Worm (Caenorhabditis elegans) whole organism, young adult: ENCODE measurements around the gene srw-62.

Experiments
- B0035.1 ChIP-seq: sonication (generic microtip); optimal IDR thresholded peaks from 2 replicates; lab custom pipeline; 2016; ENCODE audit warnings: missing genetic modification characterization, mild to moderate bottlenecking, missing compliant biosample characterization, missing genotype, missing genetic modification reagents
- F22D6.2 ChIP-seq: sonication (generic microtip); optimal IDR thresholded peaks from 2 replicates; lab custom pipeline; 2016; ENCODE audit warnings: mild to moderate bottlenecking, missing genetic modification characterization, missing compliant biosample characterization
- F49E8.2 ChIP-seq: sonication (generic microtip); optimal IDR thresholded peaks from 3 replicates; lab custom pipeline; 2017; ENCODE audit warnings: missing genetic modification characterization, mild to moderate bottlenecking, missing compliant biosample characterization, antibody characterized with exemption, moderate library complexity; ENCODE audit not compliant: insufficient read depth
- F52B5.7 ChIP-seq: sonication (generic microtip); optimal IDR thresholded peaks from 2 replicates; lab custom pipeline; 2016; ENCODE audit warnings: mild to moderate bottlenecking, missing genetic modification characterization, missing compliant biosample characterization
- F55B11.4 ChIP-seq: sonication (generic microtip); optimal IDR thresholded peaks from 2 replicates; lab custom pipeline; 2016; ENCODE audit warnings: missing compliant biosample characterization, missing genetic modification characterization, borderline replicate concordance; ENCODE audit not compliant: insufficient read depth
- F57C9.4 ChIP-seq: sonication (generic microtip); optimal IDR thresholded peaks from 2 replicates; lab custom pipeline; 2017; ENCODE audit warnings: mild to moderate bottlenecking, missing genetic modification characterization, missing compliant biosample characterization
- ZK185.1 ChIP-seq: sonication (generic microtip); optimal IDR thresholded peaks from 2 replicates; lab custom pipeline; 2016; ENCODE audit warnings: mild to moderate bottlenecking, missing genetic modification characterization, missing compliant biosample characterization; ENCODE audit not compliant: poor library complexity, severe bottlenecking
- ama-1 ChIP-seq, 3 experiments: fragments of 150-350 bp in 1 of 3; sonication (generic microtip) in 2 of 3; optimal IDR thresholded peaks; 2 replicates each; lab custom pipeline; 2014 to 2018; ENCODE audit warnings: missing biosample characterization in 2 of 3, missing genetic modification characterization in 2 of 3, missing genetic modification reagents in 2 of 3
- atf-7 ChIP-seq: sonication (generic microtip); optimal IDR thresholded peaks from 2 replicates; lab custom pipeline; 2017; ENCODE audit warnings: mild to moderate bottlenecking, missing genetic modification characterization, missing compliant biosample characterization
- attf-5 ChIP-seq: fragments of 200-800 bp; sonication (Bioruptor generic); optimal IDR thresholded peaks from 2 replicates; lab custom pipeline; 2018; ENCODE audit warnings: mild to moderate bottlenecking, missing genetic modification characterization, missing compliant biosample characterization
- ceh-91 ChIP-seq: fragments of 200-800 bp; sonication (Bioruptor generic); IDR thresholded peaks from 2 replicates; pipeline ENCODE4 v1.3.6; 2022; ENCODE audit warnings: missing genetic modification reagents, missing genetic modification characterization, missing compliant biosample characterization
- dox-1 ChIP-seq: fragments of 200-800 bp; sonication (Bioruptor generic); IDR thresholded peaks from 2 replicates; pipeline ENCODE4 v1.3.6; 2022; ENCODE audit warnings: missing genetic modification reagents, missing genetic modification characterization, missing compliant biosample characterization
- dpff-1 ChIP-seq: sonication (generic microtip); optimal IDR thresholded peaks from 2 replicates; lab custom pipeline; 2017; ENCODE audit warnings: mild to moderate bottlenecking, missing genetic modification characterization, missing compliant biosample characterization
- dpl-1 ChIP-seq: fragments of 150-350 bp; optimal IDR thresholded peaks from 2 replicates; lab custom pipeline; 2014; ENCODE audit warnings: missing biosample characterization, missing genetic modification reagents, missing genetic modification characterization
- efl-1 ChIP-seq: fragments of 150-350 bp; optimal IDR thresholded peaks from 2 replicates; lab custom pipeline; 2014; ENCODE audit warnings: missing biosample characterization, missing genetic modification reagents, missing genetic modification characterization
- egrh-3 ChIP-seq: fragments of 200-800 bp; sonication (Bioruptor generic); IDR thresholded peaks from 2 replicates; pipeline ENCODE4 v1.3.6; 2022; ENCODE audit warnings: missing genetic modification reagents, missing genetic modification characterization, missing compliant biosample characterization
- gei-17 ChIP-seq: fragments of 200-800 bp; sonication (Bioruptor generic); optimal IDR thresholded peaks from 2 replicates; lab custom pipeline; 2018; ENCODE audit warnings: mild to moderate bottlenecking, missing genetic modification characterization, missing compliant biosample characterization
- him-1 ChIP-seq: sonication (generic microtip); optimal IDR thresholded peaks from 2 replicates; lab custom pipeline; 2016; ENCODE audit warnings: missing genotype, missing genetic modification reagents, missing genetic modification characterization, missing compliant biosample characterization
- hmg-20 ChIP-seq: fragments of 200-800 bp; sonication (Bioruptor generic); IDR thresholded peaks from 2 replicates; pipeline ENCODE4 v1.3.6; 2022; ENCODE audit warnings: missing genetic modification reagents, missing genetic modification characterization, missing compliant biosample characterization
- hsf-1 ChIP-seq: fragments of 200-800 bp; sonication (Bioruptor generic); IDR thresholded peaks from 2 replicates; pipeline ENCODE4 v1.3.6; 2022; ENCODE audit warnings: missing genetic modification reagents, missing genetic modification characterization, missing compliant biosample characterization
- lag-1 ChIP-seq: fragments of 200-800 bp; sonication (Bioruptor generic); IDR thresholded peaks from 2 replicates; pipeline ENCODE4 v1.3.6; 2022; ENCODE audit warnings: missing genetic modification reagents, missing genetic modification characterization, missing compliant biosample characterization
- let-607 ChIP-seq, 2 experiments: fragments of 200-800 bp in 1 of 2; sonication (Bioruptor generic) in 1 of 2; sonication (generic microtip) in 1 of 2; optimal IDR thresholded peaks; 2 replicates each; lab custom pipeline; 2016 to 2018; ENCODE audit warnings: mild to moderate bottlenecking in 2 of 2, missing compliant biosample characterization in 2 of 2, missing genetic modification characterization in 2 of 2, moderate library complexity in 2 of 2, missing genotype in 1 of 2
- lin-35 ChIP-seq, 3 experiments: fragments of 150-350 bp in 2 of 3; sonication (generic microtip) in 1 of 3; optimal IDR thresholded peaks; 2 replicates each; lab custom pipeline; 2014 to 2018; ENCODE audit warnings: missing biosample characterization in 3 of 3, missing genetic modification characterization in 3 of 3, missing genetic modification reagents in 3 of 3
- lin-54 ChIP-seq: fragments of 200-800 bp; sonication (Bioruptor generic); optimal IDR thresholded peaks from 2 replicates; lab custom pipeline; 2018; ENCODE audit warnings: mild to moderate bottlenecking, missing genetic modification characterization, missing compliant biosample characterization
- lir-1 ChIP-seq: fragments of 200-800 bp; sonication (Bioruptor generic); conservative IDR thresholded peaks from 2 replicates; pipeline ENCODE4 v1.3.6; 2022; ENCODE audit warnings: missing genetic modification reagents, missing genetic modification characterization, missing compliant biosample characterization
- madf-6 ChIP-seq: fragments of 200-800 bp; sonication (Bioruptor generic); IDR thresholded peaks from 2 replicates; pipeline ENCODE4 v1.3.6; 2022; ENCODE audit warnings: missing genetic modification reagents, missing genetic modification characterization, missing compliant biosample characterization
- madf-8 ChIP-seq: fragments of 200-800 bp; sonication (Bioruptor generic); conservative IDR thresholded peaks from 2 replicates; pipeline ENCODE4 v1.3.6; 2022; ENCODE audit warnings: missing genetic modification reagents, missing genetic modification characterization, missing compliant biosample characterization
- mes-4 ChIP-seq: sonication (generic microtip); optimal IDR thresholded peaks from 2 replicates; lab custom pipeline; 2016; ENCODE audit warnings: missing genotype, missing genetic modification characterization, missing compliant biosample characterization
- mxl-1 ChIP-seq: sonication (generic microtip); optimal IDR thresholded peaks from 2 replicates; lab custom pipeline; 2016; ENCODE audit warnings: missing genetic modification characterization, missing compliant biosample characterization
- nfya-1 ChIP-seq: sonication (generic microtip); optimal IDR thresholded peaks from 2 replicates; lab custom pipeline; 2017; ENCODE audit warnings: antibody characterized with exemption, missing compliant biosample characterization, missing genetic modification characterization, borderline replicate concordance; ENCODE audit not compliant: insufficient read depth
- nhr-80 ChIP-seq: sonication (generic microtip); optimal IDR thresholded peaks from 2 replicates; lab custom pipeline; 2016; ENCODE audit warnings: missing genetic modification characterization, missing compliant biosample characterization
- repo-1 ChIP-seq: sonication (generic microtip); optimal IDR thresholded peaks from 2 replicates; lab custom pipeline; 2017; ENCODE audit warnings: mild to moderate bottlenecking, missing genetic modification characterization, missing compliant biosample characterization
- rpc-1 ChIP-seq, 2 experiments: fragments of 150-350 bp in 1 of 2; sonication (generic microtip) in 1 of 2; optimal IDR thresholded peaks; 2 replicates each; lab custom pipeline; 2014 to 2018; ENCODE audit warnings: missing biosample characterization in 1 of 2, missing genetic modification characterization in 1 of 2, missing genetic modification reagents in 1 of 2, missing genotype in 1 of 2
- tbx-9 ChIP-seq: sonication (generic microtip); optimal IDR thresholded peaks from 2 replicates; lab custom pipeline; 2016; ENCODE audit warnings: borderline replicate concordance, missing genetic modification characterization, inconsistent platforms, missing compliant biosample characterization
- zim-3 ChIP-seq: sonication (generic microtip); optimal IDR thresholded peaks from 2 replicates; lab custom pipeline; 2017; ENCODE audit warnings: mild to moderate bottlenecking, missing genetic modification characterization, moderate library complexity, missing compliant biosample characterization

The srw-62 gene

DNA sequence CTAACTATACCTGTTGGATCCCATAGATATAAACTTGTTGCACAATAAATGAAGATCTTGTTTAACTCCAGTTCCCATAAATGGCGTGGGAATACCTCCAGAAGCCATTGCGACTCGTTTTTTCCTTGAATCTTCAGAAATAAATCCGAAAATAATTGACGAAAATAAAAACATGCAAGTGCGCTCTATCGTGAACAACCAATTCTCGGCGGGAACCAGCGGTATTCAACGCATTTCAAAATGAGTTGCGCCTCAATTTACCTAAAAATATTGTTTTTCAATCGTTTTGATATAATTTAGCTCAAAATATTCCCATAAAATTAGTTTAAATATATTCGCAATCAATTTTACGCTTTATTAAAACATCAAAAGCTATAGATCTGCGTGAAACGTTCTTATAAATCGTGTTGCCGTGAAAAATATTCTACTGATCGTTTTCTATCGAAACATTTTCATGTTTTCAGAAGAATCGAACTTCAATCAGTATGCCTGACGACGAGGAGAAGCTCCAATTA is 44.0 kb upstream of the srw-62 start, which contains the start of the genes snpc-1.1 and spdl-1 (continued):
- no peak for TF ChIP-seq ama-1 (optimal IDR thresholded peaks at IDR 0.05; lab: Kevin White, UChicago)
- no peak for TF ChIP-seq ama-1 (GFP tag; optimal IDR thresholded peaks at IDR 0.05; lab: Kevin White, UChicago)
- TF ChIP-seq lag-1 (GFP tag; lab: Robert Waterston, UW), result no peak
- TF ChIP-seq F22D6.2 (tag; lab: Kevin White, UChicago), result no peak
- no peak for TF ChIP-seq nhr-80 (tag; lab: Kevin White, UChicago)
- no peak for TF ChIP-seq tbx-9
- no peak for TF ChIP-seq mxl-1 (tag; lab: Kevin White, UChicago)
- TF ChIP-seq mes-4 (tag; lab: Kevin White, UChicago), result no peak
- peak; percentile 45; the same call in 1 of the 2 replicates for TF ChIP-seq dox-1 (GFP tag; lab: Robert Waterston, UW)
- TF ChIP-seq atf-7, result no peak
- TF ChIP-seq gei-17, result no peak
- no peak for TF ChIP-seq ZK185.1 (tag; lab: Kevin White, UChicago)
- TF ChIP-seq hsf-1 (GFP tag; lab: Robert Waterston, UW), result no peak
- TF ChIP-seq F57C9.4, result no peak
- no peak for TF ChIP-seq nfya-1 (tag; lab: Kevin White, UChicago)
- TF ChIP-seq F55B11.4, result no peak
- TF ChIP-seq repo-1 (tag; lab: Kevin White, UChicago), result no peak
- TF ChIP-seq B0035.1 (tag; lab: Kevin White, UChicago), result no peak
- TF ChIP-seq rpc-1 (optimal IDR thresholded peaks at IDR 0.05; lab: Kevin White, UChicago), result no peak
- no peak for TF ChIP-seq rpc-1 (tag; optimal IDR thresholded peaks at IDR 0.05; lab: Kevin White, UChicago)
- TF ChIP-seq lin-54 (GFP tag; lab: Kevin White, UChicago), result peak; percentile 33
- TF ChIP-seq zim-3, result no peak
- no peak for TF ChIP-seq dpff-1 (tag; lab: Kevin White, UChicago)
- TF ChIP-seq F49E8.2 (tag; lab: Kevin White, UChicago), result no peak
- peak in 1 of 3 experiments; percentile 53 for TF ChIP-seq lin-35 (GFP tag; optimal IDR thresholded peaks at IDR 0.05; lab: Kevin White, UChicago)
- no peak for TF ChIP-seq egrh-3 (GFP tag; lab: Robert Waterston, UW)
- no peak for TF ChIP-seq F52B5.7 (tag; lab: Kevin White, UChicago)
- TF ChIP-seq, all 124 proteins: peak for 15

DNA sequence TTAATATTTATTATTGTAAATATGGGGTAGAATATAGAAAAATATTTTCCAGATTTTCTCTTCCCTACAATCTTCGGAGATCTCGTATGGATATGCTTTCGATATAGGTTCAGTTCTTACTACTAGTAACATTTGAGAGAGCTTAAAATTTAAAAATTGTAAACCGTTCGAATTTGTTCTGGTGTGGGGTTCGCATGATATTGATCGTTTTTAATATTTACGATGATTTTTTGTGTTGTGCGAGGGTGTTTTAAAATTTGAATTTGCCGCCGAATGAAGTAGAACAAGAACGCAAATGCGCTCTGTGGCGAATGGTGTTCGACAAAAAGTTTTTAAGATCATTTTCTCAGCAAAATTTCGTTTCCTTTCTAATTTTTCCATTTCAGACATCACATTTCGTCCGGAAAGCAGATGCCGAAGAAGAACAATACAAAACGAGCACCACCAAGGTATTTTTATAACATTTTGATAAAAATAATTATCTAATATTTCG is 41.7 kb upstream of the srw-62 start, which contains the start of gene skr-17:
Gene skr-17 (plus strand): TSS at position 51 of the 493 bp plus-strand sequence.
- TF ChIP-seq madf-8 (GFP tag; lab: Robert Waterston, UW), result peak; percentile 13; the same call in 1 of the 2 replicates
- TF ChIP-seq hmg-20 (GFP tag; lab: Robert Waterston, UW), result no peak
- 0 out of 2 replicates have a peak, but pooled peaks have one; percentile 12 for TF ChIP-seq ceh-91 (GFP tag; lab: Robert Waterston, UW)
- peak; percentile 11 for TF ChIP-seq lin-54 (GFP tag; lab: Kevin White, UChicago)
- peak; percentile 9 for TF ChIP-seq him-1 (tag; lab: Kevin White, UChicago)
- TF ChIP-seq madf-6 (GFP tag; lab: Robert Waterston, UW), result peak; percentile 42; the same call in 1 of the 2 replicates
- TF ChIP-seq efl-1 (GFP tag; lab: Kevin White, UChicago), result peak; percentile 63
- TF ChIP-seq attf-5, result no peak
- no peak for TF ChIP-seq lir-1 (GFP tag; lab: Robert Waterston, UW)
- TF ChIP-seq dpl-1 (GFP tag; lab: Kevin White, UChicago), result peak; percentile 27
- no peak for TF ChIP-seq let-607 (tag; optimal IDR thresholded peaks at IDR 0.05; lab: Kevin White, UChicago)
